Fruit fly (Drosophila melanogaster) whole organism, embryonic: ENCODE measurements around the gene Calr.

Experiments used
- Awh ChIP-seq: fragments of 200-800 bp; sonication (Bioruptor generic); IDR thresholded peaks from 2 replicates; pipeline ENCODE4, ENCODE4 v1.3.6; 2022; ENCODE audit warnings: missing biosample characterization, missing genetic modification characterization
- CG10462 ChIP-seq: fragments of 200-800 bp; sonication (Bioruptor generic); optimal IDR thresholded peaks from 2 replicates; lab custom pipeline; 2016; ENCODE audit warnings: missing biosample characterization, missing genetic modification characterization
- CG11504 ChIP-seq: fragments of 200-800 bp; sonication (Bioruptor generic); optimal IDR thresholded peaks from 3 replicates; lab custom pipeline; 2019; ENCODE audit warnings: missing biosample characterization, mild to moderate bottlenecking, missing genetic modification characterization, moderate library complexity
- CG13894 ChIP-seq: fragments of 200-800 bp; sonication (Bioruptor generic); optimal IDR thresholded peaks from 3 replicates; lab custom pipeline; 2018; ENCODE audit warnings: missing biosample characterization, mild to moderate bottlenecking, missing genetic modification characterization, moderate library complexity
- CG15073 ChIP-seq: fragments of 200-800 bp; sonication (Bioruptor generic); optimal IDR thresholded peaks from 2 replicates; lab custom pipeline; 2016; ENCODE audit warnings: missing biosample characterization, missing genetic modification characterization
- CG15479 ChIP-seq: fragments of 200-800 bp; sonication (Bioruptor generic); optimal IDR thresholded peaks from 3 replicates; lab custom pipeline; 2019; ENCODE audit warnings: missing biosample characterization, mild to moderate bottlenecking, missing genetic modification characterization, moderate library complexity
- CG1603 ChIP-seq: fragments of 200-800 bp; sonication (Bioruptor generic); optimal IDR thresholded peaks from 2 replicates; lab custom pipeline; 2019; ENCODE audit warnings: missing biosample characterization, mild to moderate bottlenecking, missing genetic modification characterization, moderate library complexity
- CG16779 ChIP-seq: fragments of 200-800 bp; sonication (Bioruptor generic); IDR thresholded peaks from 2 replicates; pipeline ENCODE4 v1.3.6; 2022; ENCODE audit warnings: missing biosample characterization, missing genetic modification characterization
- CG17612 ChIP-seq: fragments of 200-800 bp; sonication (Bioruptor generic); IDR thresholded peaks from 2 replicates; pipeline ENCODE4 v1.3.6; 2022; ENCODE audit warnings: missing biosample characterization, missing genetic modification characterization
- CG18262 ChIP-seq: fragments of 200-800 bp; optimal IDR thresholded peaks from 3 replicates; lab custom pipeline; 2019; ENCODE audit warnings: missing biosample characterization, mild to moderate bottlenecking, missing genetic modification characterization, moderate library complexity
- CG18619 ChIP-seq: fragments of 200-800 bp; sonication (Bioruptor generic); optimal IDR thresholded peaks from 3 replicates; lab custom pipeline; 2017; ENCODE audit warnings: missing biosample characterization, mild to moderate bottlenecking, missing genetic modification characterization
- CG2116 ChIP-seq: fragments of 200-800 bp; sonication (Bioruptor generic); optimal IDR thresholded peaks from 3 replicates; lab custom pipeline; 2018; ENCODE audit warnings: missing biosample characterization, mild to moderate bottlenecking, missing genetic modification characterization
- CG3995 ChIP-seq: fragments of 200-800 bp; sonication (Bioruptor generic); optimal IDR thresholded peaks from 3 replicates; lab custom pipeline; 2016; ENCODE audit warnings: missing biosample characterization, missing genetic modification characterization
- CG6175 ChIP-seq: fragments of 200-800 bp; sonication (Bioruptor generic); IDR thresholded peaks from 3 replicates; pipeline ENCODE4 v1.3.6; 2022; ENCODE audit warnings: missing biosample characterization, missing genetic modification characterization
- CG9797 ChIP-seq: fragments of 200-800 bp; sonication (Bioruptor generic); optimal IDR thresholded peaks from 3 replicates; lab custom pipeline; 2018; ENCODE audit warnings: missing biosample characterization, mild to moderate bottlenecking, missing genetic modification characterization
- D ChIP-seq, 2 experiments: fragments of 200-800 bp in 1 of 2; fragments of >200 bp in 1 of 2; sonication (Bioruptor generic) in 1 of 2; optimal IDR thresholded peaks; 2 replicates in 1 of 2; 3 replicates in 1 of 2; lab custom pipeline; 2017; ENCODE audit warnings: mild to moderate bottlenecking in 1 of 2, missing biosample characterization in 1 of 2, missing genetic modification characterization in 1 of 2, missing genetic modification reagents in 1 of 2
- Deaf1 ChIP-seq: fragments of 200-800 bp; optimal IDR thresholded peaks from 3 replicates; lab custom pipeline; 2019; ENCODE audit warnings: missing biosample characterization, mild to moderate bottlenecking, missing genetic modification characterization, moderate library complexity
- Dref ChIP-seq: fragments of 200-800 bp; sonication (Bioruptor generic); IDR thresholded peaks from 2 replicates; pipeline ENCODE4 v1.3.6; 2022; ENCODE audit warnings: missing biosample characterization, missing genetic modification characterization
- Drgx ChIP-seq: fragments of 200-800 bp; sonication (Bioruptor generic); IDR thresholded peaks from 2 replicates; pipeline ENCODE4 v1.3.6; 2022; ENCODE audit warnings: missing biosample characterization, missing genetic modification characterization
- HLH54F ChIP-seq: fragments of 200-800 bp; sonication (Bioruptor generic); optimal IDR thresholded peaks from 3 replicates; lab custom pipeline; 2016; ENCODE audit warnings: missing biosample characterization, missing genetic modification characterization
- Med ChIP-seq: fragments of 200-800 bp; sonication (Bioruptor generic); peaks from one replicate; lab custom pipeline; 2016; ENCODE audit warnings: missing biosample characterization, missing genetic modification characterization, mild to moderate bottlenecking, inconsistent platforms, moderate library complexity
- Nf-YA ChIP-seq: fragments of 200-800 bp; sonication (Bioruptor generic); IDR thresholded peaks from 2 replicates; pipeline ENCODE4 v1.3.6; 2022; ENCODE audit warnings: missing biosample characterization, missing genetic modification characterization
- Spps ChIP-seq: fragments of 200-800 bp; sonication (Bioruptor generic); optimal IDR thresholded peaks from 2 replicates; lab custom pipeline; 2018; ENCODE audit warnings: missing biosample characterization, mild to moderate bottlenecking, missing genetic modification characterization
- Vsx1 ChIP-seq: fragments of 200-800 bp; sonication (Bioruptor generic); optimal IDR thresholded peaks from 2 replicates; lab custom pipeline; 2017; ENCODE audit warnings: missing biosample characterization, mild to moderate bottlenecking, missing genetic modification characterization, missing genetic modification reagents
- abd-A ChIP-seq: fragments of 200-800 bp; sonication (Bioruptor generic); optimal IDR thresholded peaks from 3 replicates; lab custom pipeline; 2019; ENCODE audit warnings: missing biosample characterization, mild to moderate bottlenecking, missing genetic modification characterization, moderate library complexity
- btn ChIP-seq: fragments of 200-800 bp; sonication (Bioruptor generic); optimal IDR thresholded peaks from 2 replicates; lab custom pipeline; 2016; ENCODE audit warnings: missing biosample characterization, missing genetic modification characterization
- chinmo ChIP-seq: fragments of 200-800 bp; sonication (Bioruptor generic); IDR thresholded peaks from 4 replicates; pipeline ENCODE4 v1.3.6; 2022; ENCODE audit warnings: missing biosample characterization, missing genetic modification characterization; ENCODE audit not compliant: partially characterized antibody
- chm ChIP-seq: fragments of 200-800 bp; sonication (Bioruptor generic); IDR thresholded peaks from 2 replicates; pipeline ENCODE4 v1.3.6; 2022; ENCODE audit warnings: missing biosample characterization, missing genetic modification characterization
- crol ChIP-seq: fragments of 200-800 bp; sonication (Bioruptor generic); IDR thresholded peaks from 2 replicates; pipeline ENCODE4 v1.3.6; 2022; ENCODE audit warnings: missing biosample characterization, missing genetic modification characterization
- cwo ChIP-seq: fragments of 200-800 bp; sonication (Bioruptor generic); optimal IDR thresholded peaks from 3 replicates; lab custom pipeline; 2017; ENCODE audit warnings: missing biosample characterization, missing genetic modification characterization, mild to moderate bottlenecking, moderate library complexity, missing genetic modification reagents
- eve ChIP-seq, 2 experiments: fragments of >200 bp; optimal IDR thresholded peaks; 2 replicates each; lab custom pipeline; 2017; ENCODE audit warnings: missing biosample characterization in 2 of 2, missing genetic modification characterization in 2 of 2
- exex ChIP-seq: fragments of 200-800 bp; sonication (Bioruptor generic); optimal IDR thresholded peaks from 4 replicates; lab custom pipeline; 2018; ENCODE audit warnings: missing biosample characterization, mild to moderate bottlenecking, missing genetic modification characterization, moderate library complexity
- grn ChIP-seq: fragments of 200-800 bp; sonication (Bioruptor generic); optimal IDR thresholded peaks from 3 replicates; lab custom pipeline; 2017; ENCODE audit warnings: missing biosample characterization, missing genetic modification characterization
- gsb-n ChIP-seq: fragments of 200-800 bp; sonication (Bioruptor generic); optimal IDR thresholded peaks from 3 replicates; lab custom pipeline; 2018; ENCODE audit warnings: missing biosample characterization, mild to moderate bottlenecking, missing genetic modification characterization
- peb ChIP-seq: fragments of 200-800 bp; sonication (Bioruptor generic); IDR thresholded peaks from 2 replicates; pipeline ENCODE4 v1.3.6; 2022; ENCODE audit warnings: missing biosample characterization, missing genetic modification characterization
- sd ChIP-seq: fragments of 200-800 bp; sonication (Bioruptor generic); optimal IDR thresholded peaks from 3 replicates; lab custom pipeline; 2018; ENCODE audit warnings: missing biosample characterization, mild to moderate bottlenecking, missing genetic modification characterization, moderate library complexity
- sens ChIP-seq: fragments of 200-800 bp; sonication (Bioruptor generic); peaks from one replicate; lab custom pipeline; 2016; ENCODE audit warnings: missing biosample characterization, missing genetic modification characterization
- sqz ChIP-seq: fragments of 200-800 bp; sonication (Bioruptor generic); optimal IDR thresholded peaks from 3 replicates; lab custom pipeline; 2018; ENCODE audit warnings: missing biosample characterization, mild to moderate bottlenecking, missing genetic modification characterization
- sug ChIP-seq: fragments of 200-800 bp; optimal IDR thresholded peaks from 2 replicates; lab custom pipeline; 2019; ENCODE audit warnings: missing biosample characterization, mild to moderate bottlenecking, missing genetic modification characterization, moderate library complexity
- tll ChIP-seq, 2 experiments: fragments of 200-800 bp in 1 of 2; fragments of >200 bp in 1 of 2; sonication (Bioruptor generic) in 1 of 2; optimal IDR thresholded peaks; 2 replicates each; lab custom pipeline; 2017 to 2019; ENCODE audit warnings: missing biosample characterization in 2 of 2, missing genetic modification characterization in 2 of 2, mild to moderate bottlenecking in 1 of 2, moderate library complexity in 1 of 2
- tna ChIP-seq: fragments of 200-800 bp; sonication (Bioruptor generic); IDR thresholded peaks from 2 replicates; pipeline ENCODE4 v1.3.6; 2022; ENCODE audit warnings: missing biosample characterization, missing genetic modification characterization; ENCODE audit not compliant: partially characterized antibody
- vvl ChIP-seq: fragments of 200-800 bp; sonication (Bioruptor generic); IDR thresholded peaks from 2 replicates; pipeline ENCODE4 v1.3.6; 2022; ENCODE audit warnings: missing biosample characterization, missing genetic modification characterization
- wek ChIP-seq: fragments of 200-800 bp; sonication (Bioruptor generic); optimal IDR thresholded peaks from 3 replicates; lab custom pipeline; 2018; ENCODE audit warnings: missing biosample characterization, mild to moderate bottlenecking, missing genetic modification characterization, moderate library complexity
- z ChIP-seq: fragments of 200-800 bp; sonication (Bioruptor generic); IDR thresholded peaks from 3 replicates; pipeline ENCODE4 v1.3.6; 2022; ENCODE audit warnings: missing biosample characterization, missing genetic modification characterization

Calr gene

dm6 chr3R:9596615-9597014 is 34.0 kb downstream of the Calr start:
- TF ChIP-seq chinmo (GFP tag; lab: Robert Waterston, UW) (peak; percentile 43; the same call in 1 of the 4 replicates), HLH54F (no peak), abd-A (tag; lab: Kevin White, UChicago) (peak; percentile 43), sd (peak; percentile 94)

- peak; percentile 65 for TF ChIP-seq exex (tag; lab: Kevin White, UChicago)
- TF ChIP-seq Vsx1 (GFP tag; lab: Kevin White, UChicago) = peak; percentile 35
- TF ChIP-seq eve (GFP tag; optimal IDR thresholded peaks at IDR 0.05; lab: Kevin White, UChicago) = peak in 1 of 2 experiments; percentile 69
- TF ChIP-seq CG18262 (tag; lab: Kevin White, UChicago) = no peak
- peak in 1 of 2 experiments; percentile 65 for TF ChIP-seq tll (GFP tag; optimal IDR thresholded peaks at IDR 0.05; lab: Kevin White, UChicago)
- no peak for TF ChIP-seq CG16779 (GFP tag; lab: Robert Waterston, UW)
- no peak for TF ChIP-seq gsb-n (tag; lab: Kevin White, UChicago)
- peak; percentile 59 for TF ChIP-seq sens (GFP tag; lab: Kevin White, UChicago)
- TF ChIP-seq D (optimal IDR thresholded peaks at IDR 0.05; lab: Kevin White, UChicago) = no peak
- TF ChIP-seq D (GFP tag; optimal IDR thresholded peaks at IDR 0.05; lab: Kevin White, UChicago) = no peak
- TF ChIP-seq CG11504 = no peak
- peak; percentile 86 for TF ChIP-seq grn
- peak; percentile 16 for TF ChIP-seq sug (tag; lab: Kevin White, UChicago)
- no peak for TF ChIP-seq CG3995 (GFP tag; lab: Kevin White, UChicago)
- no peak for TF ChIP-seq chm (GFP tag; lab: Robert Waterston, UW)
- TF ChIP-seq CG1603 (tag; lab: Kevin White, UChicago) = no peak
- peak; percentile 2 for TF ChIP-seq cwo (GFP tag; lab: Kevin White, UChicago)
- peak; percentile 38 for TF ChIP-seq Med (GFP tag; lab: Kevin White, UChicago)
- TF ChIP-seq CG15479 (GFP tag; lab: Kevin White, UChicago) = peak; percentile 89
- TF ChIP-seq chinmo (GFP tag; lab: Robert Waterston, UW) = 0 out of 4 replicates have a peak, but pooled peaks have one; percentile 36
Measured at dm6 chr3R:9595681-9596357, 34.8 kb downstream of the Calr start.

dm6 chr3R:9594839-9595238 is 35.8 kb downstream of the Calr start:
- TF ChIP-seq btn (GFP tag; lab: Kevin White, UChicago) (no peak), CG2116 (GFP tag; lab: Kevin White, UChicago) (no peak), CG18619 (GFP tag; lab: Kevin White, UChicago) (no peak), peb (GFP tag; lab: Robert Waterston, UW) (no peak), Awh (GFP tag; lab: Robert Waterston, UW) (no peak), CG9797 (GFP tag; lab: Kevin White, UChicago) (no peak), vvl (GFP tag; lab: Robert Waterston, UW) (0 out of 2 replicates have a peak, but pooled peaks have one; percentile 8), CG15073 (GFP tag; lab: Kevin White, UChicago) (no peak), chinmo (GFP tag; lab: Robert Waterston, UW) (0 out of 4 replicates have a peak, but pooled peaks have one; percentile 61), tna (GFP tag; lab: Robert Waterston, UW) (no peak), Drgx (GFP tag; lab: Robert Waterston, UW) (peak; percentile 30; the same call in 1 of the 2 replicates), crol (GFP tag; lab: Robert Waterston, UW) (peak; percentile 56), Deaf1 (tag; lab: Kevin White, UChicago) (peak; percentile 17), CG6175 (GFP tag; lab: Robert Waterston, UW) (no peak), sqz (peak; percentile 50), z (no peak), CG13894 (tag; lab: Kevin White, UChicago) (peak; percentile 58), Spps (tag; lab: Kevin White, UChicago) (no peak), Dref (GFP tag; lab: Robert Waterston, UW) (no peak), wek (GFP tag; lab: Kevin White, UChicago) (no peak), Nf-YA (0 out of 2 replicates have a peak, but pooled peaks have one; percentile 24), CG17612 (GFP tag; lab: Robert Waterston, UW) (no peak), CG10462 (GFP tag; lab: Kevin White, UChicago) (no peak)
